Worm (Caenorhabditis elegans) whole organism, L4 larva: ENCODE measurements around the gene sru-38.

ENCODE experiments used
- F10B5.3 ChIP-seq: sonication (generic microtip); optimal IDR thresholded peaks from 2 replicates; lab custom pipeline; 2016; ENCODE audit warnings: mild to moderate bottlenecking, missing genetic modification characterization, missing compliant biosample characterization
- F26F4.8 ChIP-seq: fragments of 200-800 bp; sonication (Bioruptor generic); conservative IDR thresholded peaks from 2 replicates; pipeline ENCODE4 v1.3.6; 2022; ENCODE audit warnings: missing genetic modification characterization, missing compliant biosample characterization
- F44E2.7 ChIP-seq: fragments of 200-800 bp; sonication (Bioruptor generic); IDR thresholded peaks from 2 replicates; pipeline ENCODE4 v2.1.2; 2022; ENCODE audit warnings: missing genetic modification characterization, missing compliant biosample characterization
- T26A8.4 ChIP-seq: fragments of 200-800 bp; sonication (Bioruptor generic); IDR thresholded peaks from 2 replicates; pipeline ENCODE4 v1.3.6; 2022; ENCODE audit warnings: missing genetic modification characterization, missing compliant biosample characterization
- Y5F2A.4 ChIP-seq: fragments of 200-800 bp; sonication (Bioruptor generic); optimal IDR thresholded peaks from 2 replicates; lab custom pipeline; 2018; ENCODE audit warnings: mild to moderate bottlenecking, missing genetic modification characterization, missing compliant biosample characterization
- Y75B8A.6 ChIP-seq: fragments of 200-800 bp; sonication (Bioruptor generic); IDR thresholded peaks from 2 replicates; pipeline ENCODE4 v1.3.6; 2022; ENCODE audit warnings: missing genetic modification reagents, missing genetic modification characterization, missing compliant biosample characterization
- ZK337.2 ChIP-seq: fragments of 200-800 bp; sonication (Bioruptor generic); IDR thresholded peaks from 2 replicates; pipeline ENCODE4 v1.3.6; 2022; ENCODE audit warnings: missing genetic modification reagents, missing genetic modification characterization, missing compliant biosample characterization
- ZK546.5 ChIP-seq, 2 experiments: sonication (generic microtip); optimal IDR thresholded peaks; 2 replicates each; lab custom pipeline; 2017; ENCODE audit warnings: missing biosample characterization in 2 of 2, missing genetic modification characterization in 2 of 2
- aha-1 ChIP-seq: fragments of 150-350 bp; peaks from one replicate; lab custom pipeline; 2014; ENCODE audit warnings: missing biosample characterization, missing genetic modification characterization
- aly-2 ChIP-seq: sonication (generic microtip); optimal IDR thresholded peaks from 2 replicates; lab custom pipeline; 2018; ENCODE audit warnings: missing biosample characterization, missing genetic modification characterization
- arid-1 ChIP-seq: fragments of 200-800 bp; sonication (Bioruptor generic); conservative IDR thresholded peaks from 2 replicates; pipeline ENCODE4 v1.3.6; 2022; ENCODE audit warnings: missing genetic modification reagents, missing genetic modification characterization, missing compliant biosample characterization
- attf-4 ChIP-seq: sonication (generic microtip); optimal IDR thresholded peaks from 3 replicates; lab custom pipeline; 2017; ENCODE audit warnings: missing biosample characterization, missing genetic modification characterization
- ceh-32 ChIP-seq: sonication (generic microtip); optimal IDR thresholded peaks from 2 replicates; lab custom pipeline; 2016; ENCODE audit warnings: mild to moderate bottlenecking, missing genetic modification characterization, missing compliant biosample characterization; ENCODE audit not compliant: poor library complexity
- ceh-44 ChIP-seq: fragments of 200-800 bp; sonication (Bioruptor generic); IDR thresholded peaks from 2 replicates; pipeline ENCODE4 v1.3.6; 2022; ENCODE audit warnings: missing genetic modification reagents, missing genetic modification characterization, missing compliant biosample characterization
- ceh-82 ChIP-seq: sonication (generic microtip); optimal IDR thresholded peaks from 2 replicates; lab custom pipeline; 2017; ENCODE audit warnings: missing biosample characterization, missing genetic modification characterization
- daf-12 ChIP-seq: fragments of 150-350 bp; optimal IDR thresholded peaks from 2 replicates; lab custom pipeline; 2014; ENCODE audit warnings: missing biosample characterization, missing genetic modification reagents, missing genetic modification characterization
- daf-16 ChIP-seq, 3 experiments: sonication (generic microtip); optimal IDR thresholded peaks; 2 replicates each; lab custom pipeline; 2016 to 2017; ENCODE audit warnings: missing genetic modification characterization in 3 of 3, missing genetic modification reagents in 3 of 3, mild to moderate bottlenecking in 2 of 3, missing compliant biosample characterization in 2 of 3, missing biosample characterization in 1 of 3, moderate library complexity in 1 of 3
- dmd-6 ChIP-seq: fragments of 200-800 bp; sonication (Bioruptor generic); IDR thresholded peaks from 2 replicates; pipeline ENCODE4 v1.3.6; 2022; ENCODE audit warnings: missing genetic modification reagents, missing genetic modification characterization, missing compliant biosample characterization
- dmd-9 ChIP-seq: fragments of 200-800 bp; sonication (Bioruptor generic); IDR thresholded peaks from 2 replicates; pipeline ENCODE4 v1.3.6; 2022; ENCODE audit warnings: missing genetic modification reagents, missing genetic modification characterization, missing compliant biosample characterization
- dpl-1 ChIP-seq: fragments of 150-350 bp; optimal IDR thresholded peaks from 2 replicates; lab custom pipeline; 2014; ENCODE audit warnings: missing biosample characterization, missing genetic modification reagents, missing genetic modification characterization
- egl-27 ChIP-seq: sonication (generic microtip); optimal IDR thresholded peaks from 3 replicates; lab custom pipeline; 2017; ENCODE audit warnings: missing biosample characterization, missing genetic modification reagents, missing genetic modification characterization
- fos-1 ChIP-seq: fragments of 150-350 bp; optimal IDR thresholded peaks from 2 replicates; lab custom pipeline; 2014; ENCODE audit warnings: missing biosample characterization, missing genetic modification characterization
- gei-8 ChIP-seq: fragments of 200-800 bp; sonication (Bioruptor generic); optimal IDR thresholded peaks from 2 replicates; lab custom pipeline; 2018; ENCODE audit warnings: mild to moderate bottlenecking, missing genetic modification characterization, missing compliant biosample characterization
- hif-1 ChIP-seq, 2 experiments: sonication (generic microtip); optimal IDR thresholded peaks; 2 replicates each; lab custom pipeline; 2016 to 2017; ENCODE audit warnings: missing compliant biosample characterization in 2 of 2, missing genetic modification characterization in 2 of 2, missing genetic modification reagents in 2 of 2, missing genotype in 2 of 2, mild to moderate bottlenecking in 1 of 2
- hlh-11 ChIP-seq: fragments of 200-800 bp; sonication (Bioruptor generic); optimal IDR thresholded peaks from 2 replicates; lab custom pipeline; 2018; ENCODE audit warnings: mild to moderate bottlenecking, missing genetic modification characterization, missing compliant biosample characterization
- jun-1 ChIP-seq: fragments of 150-350 bp; optimal IDR thresholded peaks from 2 replicates; lab custom pipeline; 2014; ENCODE audit warnings: missing biosample characterization, missing genetic modification reagents, missing genetic modification characterization
- lin-15B ChIP-seq: fragments of 150-350 bp; sonication (generic microtip); optimal IDR thresholded peaks from 3 replicates; lab custom pipeline; 2014; ENCODE audit warnings: missing biosample characterization, missing genetic modification characterization
- lin-38 ChIP-seq: fragments of 200-800 bp; sonication (Bioruptor generic); IDR thresholded peaks from 2 replicates; pipeline ENCODE4 v1.3.6; 2022; ENCODE audit warnings: missing genetic modification reagents, missing genetic modification characterization, missing compliant biosample characterization
- lin-39 ChIP-seq: fragments of 150-350 bp; optimal IDR thresholded peaks from 2 replicates; lab custom pipeline; 2014; ENCODE audit warnings: missing biosample characterization, missing genetic modification reagents, missing genetic modification characterization
- mdl-1 ChIP-seq, 2 experiments: fragments of 150-350 bp in 1 of 2; sonication (generic microtip) in 1 of 2; optimal IDR thresholded peaks; 2 replicates each; lab custom pipeline; 2014 to 2017; ENCODE audit warnings: missing biosample characterization in 2 of 2, missing genetic modification characterization in 2 of 2
- mdt-29 ChIP-seq: fragments of 200-800 bp; sonication (Bioruptor generic); IDR thresholded peaks from 2 replicates; pipeline ENCODE4 v1.3.6; 2022; ENCODE audit warnings: missing genetic modification reagents, missing genetic modification characterization, missing compliant biosample characterization
- mep-1 ChIP-seq: fragments of 150-350 bp; sonication (generic microtip); optimal IDR thresholded peaks from 3 replicates; lab custom pipeline; 2014; ENCODE audit warnings: missing biosample characterization, missing genetic modification characterization
- nhr-10 ChIP-seq: fragments of 150-350 bp; optimal IDR thresholded peaks from 2 replicates; lab custom pipeline; 2014; ENCODE audit warnings: missing biosample characterization, missing genetic modification characterization
- nhr-102 ChIP-seq: sonication (generic microtip); optimal IDR thresholded peaks from 2 replicates; lab custom pipeline; 2016; ENCODE audit warnings: mild to moderate bottlenecking, missing genetic modification characterization, moderate library complexity, missing compliant biosample characterization
- nhr-111 ChIP-seq: fragments of 200-800 bp; sonication (Bioruptor generic); optimal IDR thresholded peaks from 2 replicates; lab custom pipeline; 2018; ENCODE audit warnings: mild to moderate bottlenecking, missing genetic modification characterization, missing compliant biosample characterization
- nhr-25 ChIP-seq: sonication (generic microtip); optimal IDR thresholded peaks from 2 replicates; lab custom pipeline; 2017; ENCODE audit warnings: missing genetic modification characterization, mild to moderate bottlenecking, missing compliant biosample characterization, antibody characterized with exemption, moderate library complexity, borderline replicate concordance; ENCODE audit not compliant: insufficient read depth
- nhr-28 ChIP-seq: fragments of 150-350 bp; optimal IDR thresholded peaks from 2 replicates; lab custom pipeline; 2014; ENCODE audit warnings: missing biosample characterization, missing genetic modification characterization
- nhr-76 ChIP-seq: fragments of 150-350 bp; optimal IDR thresholded peaks from 2 replicates; lab custom pipeline; 2014; ENCODE audit warnings: missing biosample characterization, missing genetic modification characterization
- set-16 ChIP-seq: fragments of 200-800 bp; sonication (Bioruptor generic); IDR thresholded peaks from 2 replicates; pipeline ENCODE4 v1.3.6; 2022; ENCODE audit warnings: missing genetic modification reagents, missing genetic modification characterization, missing compliant biosample characterization
- skn-1 ChIP-seq: fragments of 150-350 bp; optimal IDR thresholded peaks from 2 replicates; lab custom pipeline; 2014; ENCODE audit warnings: missing biosample characterization, missing genetic modification characterization
- snpc-1.2 ChIP-seq: fragments of 200-800 bp; sonication (Bioruptor generic); IDR thresholded peaks from 2 replicates; pipeline ENCODE4 v1.3.6; 2022; ENCODE audit warnings: missing genetic modification reagents, missing genetic modification characterization, missing compliant biosample characterization
- spr-1 ChIP-seq: sonication (generic microtip); optimal IDR thresholded peaks from 2 replicates; lab custom pipeline; 2016; ENCODE audit warnings: mild to moderate bottlenecking, missing genetic modification characterization, missing compliant biosample characterization
- spr-3 ChIP-seq: fragments of 200-800 bp; sonication (Bioruptor generic); optimal IDR thresholded peaks from 2 replicates; lab custom pipeline; 2018; ENCODE audit warnings: mild to moderate bottlenecking, missing genetic modification characterization, missing compliant biosample characterization
- tra-1 ChIP-seq: fragments of 200-800 bp; sonication (Bioruptor generic); IDR thresholded peaks from 2 replicates; pipeline ENCODE4 v1.3.6; 2022; ENCODE audit warnings: missing genetic modification reagents, missing genetic modification characterization, missing compliant biosample characterization
- unc-130 ChIP-seq: sonication (generic microtip); optimal IDR thresholded peaks from 2 replicates; lab custom pipeline; 2016; ENCODE audit warnings: missing genetic modification reagents, missing genetic modification characterization, missing compliant biosample characterization
- unc-62 ChIP-seq, 3 experiments: fragments of 150-350 bp in 1 of 3; sonication (generic microtip); optimal IDR thresholded peaks in 2 of 3; peaks in 1 of 3; 1 replicate in 1 of 3; 2 replicates in 2 of 3; lab custom pipeline; 2014 to 2017; ENCODE audit warnings: missing biosample characterization in 3 of 3, missing genetic modification characterization in 3 of 3, missing genetic modification reagents in 3 of 3, missing genotype in 1 of 3
- zag-1 ChIP-seq: fragments of 150-350 bp; optimal IDR thresholded peaks from 2 replicates; lab custom pipeline; 2014; ENCODE audit warnings: missing biosample characterization, missing genetic modification characterization
- zfp-3 ChIP-seq: fragments of 200-800 bp; sonication (Bioruptor generic); conservative IDR thresholded peaks from 2 replicates; pipeline ENCODE4 v1.3.6; 2022; ENCODE audit warnings: missing genetic modification reagents, missing genetic modification characterization, missing compliant biosample characterization

The sru-38 gene

DNA sequence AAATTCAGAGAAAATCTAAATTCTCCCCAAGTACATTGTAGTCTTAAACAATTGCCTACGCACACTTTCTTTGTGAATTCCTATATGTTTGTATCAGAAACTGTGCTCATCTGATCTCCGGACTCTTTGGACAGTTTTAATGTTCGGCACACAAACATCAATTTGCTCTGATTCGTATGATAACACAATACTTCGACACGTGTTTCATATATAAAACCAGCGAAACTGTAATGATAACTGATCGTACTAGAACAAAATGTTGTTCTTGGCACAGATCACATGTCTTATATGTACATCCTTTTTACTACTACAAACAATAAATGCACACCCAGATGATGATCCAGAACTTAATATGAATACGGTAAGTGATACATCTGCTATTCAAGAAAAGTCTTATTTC is 44.5 kb downstream of the sru-38 start, which contains the start of gene lipl-2 (continued):
- peak in 1 of 2 experiments; percentile 26 for TF ChIP-seq unc-62 (GFP tag; optimal IDR thresholded peaks at IDR 0.05 in 1 of 2; lab: Kevin White, UChicago)
- TF ChIP-seq unc-62 (tag; optimal IDR thresholded peaks at IDR 0.05; lab: Kevin White, UChicago) = no peak
- peak in 1 of 2 experiments; percentile 36 for TF ChIP-seq mdl-1 (tag; optimal IDR thresholded peaks at IDR 0.05; lab: Kevin White, UChicago)
- TF ChIP-seq zag-1 (tag; lab: Kevin White, UChicago) = no peak
- TF ChIP-seq daf-16 (GFP tag; optimal IDR thresholded peaks at IDR 0.05; lab: Kevin White, UChicago) = no peak
- peak; percentile 90 for TF ChIP-seq daf-16 (tag; optimal IDR thresholded peaks at IDR 0.05; lab: Kevin White, UChicago)
- no peak for TF ChIP-seq zfp-3 (GFP tag; lab: Robert Waterston, UW)
- peak; percentile 82 for TF ChIP-seq hlh-11
- TF ChIP-seq F44E2.7 = no peak
- no peak for TF ChIP-seq Y75B8A.6 (GFP tag; lab: Robert Waterston, UW)

DNA sequence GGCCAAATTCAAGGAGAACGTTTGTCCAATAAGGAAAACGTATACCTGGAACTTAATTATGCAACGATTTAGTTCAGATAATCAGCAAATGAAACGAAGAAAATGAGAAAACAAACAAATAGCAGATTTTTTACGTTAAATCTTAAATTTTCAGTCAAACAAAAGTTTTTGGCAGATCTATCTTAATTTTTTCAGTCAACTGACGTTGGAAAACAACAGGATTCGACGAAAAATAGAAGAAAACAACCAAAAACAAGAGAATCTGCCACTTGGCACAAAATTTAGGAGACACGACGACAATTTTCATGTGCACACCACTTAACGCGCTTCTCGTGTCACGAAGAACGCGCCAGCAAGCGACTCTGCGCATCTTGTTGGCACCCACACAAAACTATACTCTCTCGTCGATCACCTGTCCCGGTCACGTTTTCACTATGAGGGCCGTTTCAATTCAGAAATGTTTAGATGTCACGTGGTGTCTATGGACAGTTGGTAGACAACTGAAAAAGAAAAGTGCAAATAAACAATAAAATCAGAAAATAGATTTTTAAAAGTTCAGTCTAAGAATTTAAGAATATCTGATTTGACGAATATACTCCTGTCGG is 46.1 kb downstream of the sru-38 start, which contains the start of gene ztf-7:
Gene ztf-7 (minus strand): TSS at position 51 of the 605 bp plus-strand sequence.
- TF ChIP-seq nhr-102 (tag; lab: Kevin White, UChicago) (peak; percentile 97), dpl-1 (GFP tag; lab: Kevin White, UChicago) (peak; percentile 87), dmd-6 (GFP tag; lab: Robert Waterston, UW) (peak; percentile 99), ceh-32 (tag; lab: Kevin White, UChicago) (peak; percentile 44), unc-130 (GFP tag; lab: Kevin White, UChicago) (no peak), T26A8.4 (peak; percentile 96), snpc-1.2 (GFP tag; lab: Robert Waterston, UW) (0 out of 2 replicates have a peak, but pooled peaks have one; percentile 18), ZK546.5 (tag; optimal IDR thresholded peaks at IDR 0.05; lab: Kevin White, UChicago) (no peak), daf-12 (tag; lab: Kevin White, UChicago) (no peak), mdt-29 (GFP tag; lab: Robert Waterston, UW) (peak; percentile 95), aly-2 (tag; lab: Kevin White, UChicago) (no peak), zfp-3 (GFP tag; lab: Robert Waterston, UW) (peak; percentile 93), mep-1 (tag; lab: Kevin White, UChicago) (peak; percentile 97), Y5F2A.4 (GFP tag; lab: Kevin White, UChicago) (no peak), spr-3 (peak; percentile 87), gei-8 (GFP tag; lab: Kevin White, UChicago) (peak; percentile 88), tra-1 (GFP tag; lab: Robert Waterston, UW) (peak; percentile 97), aha-1 (tag; lab: Kevin White, UChicago) (peak; percentile 99), skn-1 (tag; lab: Kevin White, UChicago) (peak; percentile 29), lin-39 (tag; lab: Kevin White, UChicago) (no peak), egl-27 (tag; lab: Kevin White, UChicago) (no peak), ZK337.2 (GFP tag; lab: Robert Waterston, UW) (no peak; the same call in 1 of the 2 replicates), dmd-9 (peak; percentile 80; the same call in 1 of the 2 replicates), jun-1 (tag; lab: Kevin White, UChicago) (peak; percentile 69), arid-1 (GFP tag; lab: Robert Waterston, UW) (peak; percentile 77), F26F4.8 (GFP tag; lab: Robert Waterston, UW) (no peak), set-16 (GFP tag; lab: Robert Waterston, UW) (no peak; the same call in 1 of the 2 replicates), nhr-10 (tag; lab: Kevin White, UChicago) (peak; percentile 60), hif-1 (tag; optimal IDR thresholded peaks at IDR 0.05; lab: Kevin White, UChicago) (peak; percentile 74 to 92), lin-38 (GFP tag; lab: Robert Waterston, UW) (peak; percentile 87), nhr-28 (peak; percentile 96), attf-4 (tag; lab: Kevin White, UChicago) (no peak), nhr-111 (GFP tag; lab: Kevin White, UChicago) (no peak), nhr-76 (tag; lab: Kevin White, UChicago) (peak; percentile 48), nhr-25 (tag; lab: Kevin White, UChicago) (peak; percentile 85), fos-1 (tag; lab: Kevin White, UChicago) (no peak), spr-1 (peak; percentile 91), ceh-82 (no peak), ceh-44 (no peak), lin-15B (tag; lab: Kevin White, UChicago) (no peak), F10B5.3 (tag; lab: Kevin White, UChicago) (peak; percentile 79)
